Worm (Caenorhabditis elegans) whole organism, L4 larva: Measurements from ENCODE around the gene F54C9.11.

Experiments
- F26F4.8 ChIP-seq: fragments of 200-800 bp; sonication (Bioruptor generic); conservative IDR thresholded peaks from 2 replicates; pipeline ENCODE4 v1.3.6; 2022; ENCODE audit warnings: missing genetic modification characterization, missing compliant biosample characterization
- F44E2.7 ChIP-seq: fragments of 200-800 bp; sonication (Bioruptor generic); IDR thresholded peaks from 2 replicates; pipeline ENCODE4 v2.1.2; 2022; ENCODE audit warnings: missing genetic modification characterization, missing compliant biosample characterization
- F49E8.2 ChIP-seq: sonication (generic microtip); optimal IDR thresholded peaks from 2 replicates; lab custom pipeline; 2016; ENCODE audit warnings: missing compliant biosample characterization, mild to moderate bottlenecking, missing genetic modification characterization, borderline replicate concordance
- T20F7.1 ChIP-seq: fragments of 200-800 bp; sonication (Bioruptor generic); optimal IDR thresholded peaks from 2 replicates; lab custom pipeline; 2018; ENCODE audit warnings: mild to moderate bottlenecking, missing genetic modification characterization, missing compliant biosample characterization
- T26A8.4 ChIP-seq: fragments of 200-800 bp; sonication (Bioruptor generic); IDR thresholded peaks from 2 replicates; pipeline ENCODE4 v1.3.6; 2022; ENCODE audit warnings: missing genetic modification characterization, missing compliant biosample characterization
- Y75B8A.6 ChIP-seq: fragments of 200-800 bp; sonication (Bioruptor generic); IDR thresholded peaks from 2 replicates; pipeline ENCODE4 v1.3.6; 2022; ENCODE audit warnings: missing genetic modification reagents, missing genetic modification characterization, missing compliant biosample characterization
- ZK337.2 ChIP-seq: fragments of 200-800 bp; sonication (Bioruptor generic); IDR thresholded peaks from 2 replicates; pipeline ENCODE4 v1.3.6; 2022; ENCODE audit warnings: missing genetic modification reagents, missing genetic modification characterization, missing compliant biosample characterization
- aha-1 ChIP-seq: fragments of 150-350 bp; peaks from one replicate; lab custom pipeline; 2014; ENCODE audit warnings: missing biosample characterization, missing genetic modification characterization
- aly-2 ChIP-seq: sonication (generic microtip); optimal IDR thresholded peaks from 2 replicates; lab custom pipeline; 2018; ENCODE audit warnings: missing biosample characterization, missing genetic modification characterization
- arid-1 ChIP-seq: fragments of 200-800 bp; sonication (Bioruptor generic); conservative IDR thresholded peaks from 2 replicates; pipeline ENCODE4 v1.3.6; 2022; ENCODE audit warnings: missing genetic modification reagents, missing genetic modification characterization, missing compliant biosample characterization
- ctbp-1 ChIP-seq: fragments of 200-800 bp; sonication (Bioruptor generic); IDR thresholded peaks from 2 replicates; pipeline ENCODE4 v1.3.6; 2022; ENCODE audit warnings: missing genetic modification reagents, missing genetic modification characterization, missing compliant biosample characterization
- daf-16 ChIP-seq, 3 experiments: sonication (generic microtip); optimal IDR thresholded peaks; 2 replicates each; lab custom pipeline; 2016 to 2017; ENCODE audit warnings: missing genetic modification characterization in 3 of 3, missing genetic modification reagents in 3 of 3, mild to moderate bottlenecking in 2 of 3, missing compliant biosample characterization in 2 of 3, missing biosample characterization in 1 of 3, moderate library complexity in 1 of 3
- daf-19 ChIP-seq: fragments of 200-800 bp; sonication (Bioruptor generic); conservative IDR thresholded peaks from 2 replicates; pipeline ENCODE4 v1.3.6; 2022; ENCODE audit warnings: missing genetic modification characterization, missing compliant biosample characterization
- dpl-1 ChIP-seq: fragments of 150-350 bp; optimal IDR thresholded peaks from 2 replicates; lab custom pipeline; 2014; ENCODE audit warnings: missing biosample characterization, missing genetic modification reagents, missing genetic modification characterization
- duxl-1 ChIP-seq: sonication (generic microtip); optimal IDR thresholded peaks from 2 replicates; lab custom pipeline; 2016; ENCODE audit warnings: mild to moderate bottlenecking, missing genetic modification characterization, moderate library complexity, missing compliant biosample characterization; ENCODE audit not compliant: poor library complexity
- egl-27 ChIP-seq: sonication (generic microtip); optimal IDR thresholded peaks from 3 replicates; lab custom pipeline; 2017; ENCODE audit warnings: missing biosample characterization, missing genetic modification reagents, missing genetic modification characterization
- fos-1 ChIP-seq: fragments of 150-350 bp; optimal IDR thresholded peaks from 2 replicates; lab custom pipeline; 2014; ENCODE audit warnings: missing biosample characterization, missing genetic modification characterization
- hif-1 ChIP-seq, 2 experiments: sonication (generic microtip); optimal IDR thresholded peaks; 2 replicates each; lab custom pipeline; 2016 to 2017; ENCODE audit warnings: missing compliant biosample characterization in 2 of 2, missing genetic modification characterization in 2 of 2, missing genetic modification reagents in 2 of 2, missing genotype in 2 of 2, mild to moderate bottlenecking in 1 of 2
- hlh-11 ChIP-seq: fragments of 200-800 bp; sonication (Bioruptor generic); optimal IDR thresholded peaks from 2 replicates; lab custom pipeline; 2018; ENCODE audit warnings: mild to moderate bottlenecking, missing genetic modification characterization, missing compliant biosample characterization
- hlh-30 ChIP-seq: sonication (generic microtip); optimal IDR thresholded peaks from 2 replicates; lab custom pipeline; 2017; ENCODE audit warnings: antibody characterized with exemption, mild to moderate bottlenecking, missing genetic modification characterization, missing compliant biosample characterization; ENCODE audit not compliant: insufficient read depth
- lim-7 ChIP-seq: fragments of 200-800 bp; sonication (Bioruptor generic); IDR thresholded peaks from 2 replicates; pipeline ENCODE4 v1.3.6; 2022; ENCODE audit warnings: missing genetic modification characterization, missing compliant biosample characterization
- lin-1 ChIP-seq: fragments of 200-800 bp; sonication (Bioruptor generic); IDR thresholded peaks from 2 replicates; pipeline ENCODE4 v1.3.6; 2022; ENCODE audit warnings: missing genetic modification reagents, missing genetic modification characterization, missing compliant biosample characterization
- lin-15B ChIP-seq: fragments of 150-350 bp; sonication (generic microtip); optimal IDR thresholded peaks from 3 replicates; lab custom pipeline; 2014; ENCODE audit warnings: missing biosample characterization, missing genetic modification characterization
- lin-29 ChIP-seq: fragments of 200-800 bp; sonication (Bioruptor generic); IDR thresholded peaks from 2 replicates; pipeline ENCODE4 v1.3.6; 2022; ENCODE audit warnings: missing genetic modification reagents, missing genetic modification characterization, missing compliant biosample characterization
- madf-5 ChIP-seq, 2 experiments: fragments of 200-800 bp; sonication (Bioruptor generic); IDR thresholded peaks; 2 replicates each; pipeline ENCODE4 v1.3.6; 2022; ENCODE audit warnings: missing compliant biosample characterization in 2 of 2, missing genetic modification characterization in 2 of 2
- madf-9 ChIP-seq: fragments of 200-800 bp; sonication (Bioruptor generic); conservative IDR thresholded peaks from 2 replicates; pipeline ENCODE4 v1.3.6; 2022; ENCODE audit warnings: missing genetic modification reagents, missing genetic modification characterization, missing compliant biosample characterization
- mdt-29 ChIP-seq: fragments of 200-800 bp; sonication (Bioruptor generic); IDR thresholded peaks from 2 replicates; pipeline ENCODE4 v1.3.6; 2022; ENCODE audit warnings: missing genetic modification reagents, missing genetic modification characterization, missing compliant biosample characterization
- mxl-2 ChIP-seq: fragments of 200-800 bp; sonication (Bioruptor generic); conservative IDR thresholded peaks from 2 replicates; pipeline ENCODE4 v1.3.6; 2022; ENCODE audit warnings: missing genetic modification reagents, missing genetic modification characterization, missing compliant biosample characterization
- nhr-102 ChIP-seq: sonication (generic microtip); optimal IDR thresholded peaks from 2 replicates; lab custom pipeline; 2016; ENCODE audit warnings: mild to moderate bottlenecking, missing genetic modification characterization, moderate library complexity, missing compliant biosample characterization
- nhr-11 ChIP-seq: fragments of 150-350 bp; optimal IDR thresholded peaks from 2 replicates; lab custom pipeline; 2014; ENCODE audit warnings: missing biosample characterization, missing genetic modification characterization
- nhr-111 ChIP-seq: fragments of 200-800 bp; sonication (Bioruptor generic); optimal IDR thresholded peaks from 2 replicates; lab custom pipeline; 2018; ENCODE audit warnings: mild to moderate bottlenecking, missing genetic modification characterization, missing compliant biosample characterization
- nhr-28 ChIP-seq: fragments of 150-350 bp; optimal IDR thresholded peaks from 2 replicates; lab custom pipeline; 2014; ENCODE audit warnings: missing biosample characterization, missing genetic modification characterization
- nhr-41 ChIP-seq: fragments of 200-800 bp; sonication (Bioruptor generic); IDR thresholded peaks from 2 replicates; pipeline ENCODE4 v1.3.6; 2022; ENCODE audit warnings: missing genetic modification reagents, missing genetic modification characterization, missing compliant biosample characterization
- nhr-42 ChIP-seq: fragments of 200-800 bp; sonication (Bioruptor generic); IDR thresholded peaks from 2 replicates; pipeline ENCODE4 v1.3.6; 2022; ENCODE audit warnings: missing genetic modification characterization, missing compliant biosample characterization
- nhr-48 ChIP-seq: sonication (generic microtip); optimal IDR thresholded peaks from 2 replicates; lab custom pipeline; 2016; ENCODE audit warnings: mild to moderate bottlenecking, missing genetic modification characterization, missing compliant biosample characterization
- nhr-6 ChIP-seq: fragments of 150-350 bp; optimal IDR thresholded peaks from 2 replicates; lab custom pipeline; 2014; ENCODE audit warnings: missing biosample characterization, missing genetic modification characterization
- pha-4 ChIP-seq, 2 experiments: fragments of 150-350 bp in 1 of 2; fragments of 200-800 bp in 1 of 2; sonication (Bioruptor generic) in 1 of 2; IDR thresholded peaks in 1 of 2; optimal IDR thresholded peaks in 1 of 2; 2 replicates each; pipeline versions ENCODE4 v1.3.6 to Lab custom; 2014 to 2022; ENCODE audit warnings: missing genetic modification characterization in 2 of 2, missing genetic modification reagents in 2 of 2, missing biosample characterization in 1 of 2, missing compliant biosample characterization in 1 of 2
- pqm-1 ChIP-seq: sonication (generic microtip); optimal IDR thresholded peaks from 2 replicates; lab custom pipeline; 2017; ENCODE audit warnings: missing biosample characterization, missing genetic modification characterization
- sdz-12 ChIP-seq: fragments of 200-800 bp; sonication (Bioruptor generic); optimal IDR thresholded peaks from 2 replicates; lab custom pipeline; 2018; ENCODE audit warnings: mild to moderate bottlenecking, missing genetic modification characterization, missing compliant biosample characterization
- skn-1 ChIP-seq: fragments of 150-350 bp; optimal IDR thresholded peaks from 2 replicates; lab custom pipeline; 2014; ENCODE audit warnings: missing biosample characterization, missing genetic modification characterization
- spr-3 ChIP-seq: fragments of 200-800 bp; sonication (Bioruptor generic); optimal IDR thresholded peaks from 2 replicates; lab custom pipeline; 2018; ENCODE audit warnings: mild to moderate bottlenecking, missing genetic modification characterization, missing compliant biosample characterization
- tag-97 ChIP-seq: fragments of 200-800 bp; sonication (Bioruptor generic); IDR thresholded peaks from 2 replicates; pipeline ENCODE4 v1.3.6; 2022; ENCODE audit warnings: missing genetic modification characterization, missing compliant biosample characterization
- tra-1 ChIP-seq: fragments of 200-800 bp; sonication (Bioruptor generic); IDR thresholded peaks from 2 replicates; pipeline ENCODE4 v1.3.6; 2022; ENCODE audit warnings: missing genetic modification reagents, missing genetic modification characterization, missing compliant biosample characterization
- unc-130 ChIP-seq: sonication (generic microtip); optimal IDR thresholded peaks from 2 replicates; lab custom pipeline; 2016; ENCODE audit warnings: missing genetic modification reagents, missing genetic modification characterization, missing compliant biosample characterization
- unc-62 ChIP-seq, 3 experiments: fragments of 150-350 bp in 1 of 3; sonication (generic microtip); optimal IDR thresholded peaks in 2 of 3; peaks in 1 of 3; 1 replicate in 1 of 3; 2 replicates in 2 of 3; lab custom pipeline; 2014 to 2017; ENCODE audit warnings: missing biosample characterization in 3 of 3, missing genetic modification characterization in 3 of 3, missing genetic modification reagents in 3 of 3, missing genotype in 1 of 3
- zfp-3 ChIP-seq: fragments of 200-800 bp; sonication (Bioruptor generic); conservative IDR thresholded peaks from 2 replicates; pipeline ENCODE4 v1.3.6; 2022; ENCODE audit warnings: missing genetic modification reagents, missing genetic modification characterization, missing compliant biosample characterization
- zip-11 ChIP-seq: fragments of 200-800 bp; sonication (Bioruptor generic); IDR thresholded peaks from 2 replicates; pipeline ENCODE4 v1.3.6; 2022; ENCODE audit warnings: missing genetic modification characterization, missing compliant biosample characterization
- ztf-7 ChIP-seq: fragments of 150-350 bp; optimal IDR thresholded peaks from 2 replicates; lab custom pipeline; 2014; ENCODE audit warnings: missing biosample characterization, missing genetic modification characterization

F54C9.11 gene

ce11 chrII:8546975-8547374 lies 37.9 kb downstream of the F54C9.11 start (continued):
- TF ChIP-seq egl-27 (tag; lab: Kevin White, UChicago) (no peak), pqm-1 (tag; lab: Kevin White, UChicago) (peak; percentile 6), sdz-12 (peak; percentile 61), madf-5 (GFP tag; IDR thresholded peaks at IDR 0.05; lab: Robert Waterston, UW) (peak in 1 of 2 experiments; percentile 83; a peak in 2 of 4 replicates), T26A8.4 (GFP tag; lab: Robert Waterston, UW) (no peak; the same call in 1 of the 2 replicates), Y75B8A.6 (GFP tag; lab: Robert Waterston, UW) (peak; percentile 61; the same call in 1 of the 2 replicates), T20F7.1 (peak; percentile 69), zip-11 (peak; percentile 83), lim-7 (peak; percentile 98), lin-29 (GFP tag; lab: Robert Waterston, UW) (0 out of 2 replicates have a peak, but pooled peaks have one; percentile 29), daf-19 (GFP tag; lab: Robert Waterston, UW) (peak; percentile 84), madf-9 (peak; percentile 72), tra-1 (GFP tag; lab: Robert Waterston, UW) (peak; percentile 92), nhr-42 (GFP tag; lab: Robert Waterston, UW) (peak; percentile 88), mxl-2 (0 out of 2 replicates have a peak, but pooled peaks have one; percentile 65), fos-1 (tag; lab: Kevin White, UChicago) (no peak), nhr-41 (GFP tag; lab: Robert Waterston, UW) (peak; percentile 53; the same call in 1 of the 2 replicates), hif-1 (tag; optimal IDR thresholded peaks at IDR 0.05; lab: Kevin White, UChicago) (peak in 1 of 2 experiments; percentile 5), dpl-1 (GFP tag; lab: Kevin White, UChicago) (peak; percentile 41), ctbp-1 (GFP tag; lab: Robert Waterston, UW) (peak; percentile 87), unc-130 (GFP tag; lab: Kevin White, UChicago) (peak; percentile 47), nhr-48 (tag; lab: Kevin White, UChicago) (peak; percentile 54), nhr-28 (tag; lab: Kevin White, UChicago) (peak; percentile 54), nhr-102 (peak; percentile 54), nhr-11 (tag; lab: Kevin White, UChicago) (peak; percentile 32), hlh-30 (tag; lab: Kevin White, UChicago) (peak; percentile 74), unc-62 (GFP tag; optimal IDR thresholded peaks at IDR 0.05 in 1 of 2; lab: Kevin White, UChicago) (no peak), unc-62 (tag; optimal IDR thresholded peaks at IDR 0.05; lab: Kevin White, UChicago) (no peak), mdt-29 (GFP tag; lab: Robert Waterston, UW) (no peak; the same call in 1 of the 2 replicates), spr-3 (peak; percentile 79), F49E8.2 (tag; lab: Kevin White, UChicago) (peak; percentile 55), duxl-1 (tag; lab: Kevin White, UChicago) (peak; percentile 81), lin-15B (tag; lab: Kevin White, UChicago) (no peak), hlh-11 (tag; lab: Kevin White, UChicago) (peak; percentile 72), daf-16 (GFP tag; optimal IDR thresholded peaks at IDR 0.05; lab: Kevin White, UChicago) (peak; percentile 54 to 86), daf-16 (tag; optimal IDR thresholded peaks at IDR 0.05; lab: Kevin White, UChicago) (peak; percentile 77), skn-1 (tag; lab: Kevin White, UChicago) (no peak), tag-97 (0 out of 2 replicates have a peak, but pooled peaks have one; percentile 61), lin-1 (GFP tag; lab: Robert Waterston, UW) (peak; percentile 79), nhr-6 (tag; lab: Kevin White, UChicago) (peak; percentile 84), pha-4 (GFP tag; IDR thresholded peaks at IDR 0.05; lab: Robert Waterston, UW) (peak; percentile 95), pha-4 (tag; optimal IDR thresholded peaks at IDR 0.05; lab: Kevin White, UChicago) (no peak), F44E2.7 (no peak; the same call in 1 of the 2 replicates), ZK337.2 (GFP tag; lab: Robert Waterston, UW) (peak; percentile 79; the same call in 1 of the 2 replicates), ztf-7 (tag; lab: Kevin White, UChicago) (no peak), zfp-3 (GFP tag; lab: Robert Waterston, UW) (peak; percentile 72), aha-1 (tag; lab: Kevin White, UChicago) (peak; percentile 95), nhr-111 (GFP tag; lab: Kevin White, UChicago) (peak; percentile 89), F26F4.8 (peak; percentile 91), arid-1 (peak; percentile 91), aly-2 (tag; lab: Kevin White, UChicago) (peak; percentile 15)
